Fruit fly (Drosophila melanogaster) S2 (cell line): Measurements from ENCODE around the gene CG6678.

Experiments used
- CG8478 ChIP-seq: fragments of >200 bp; optimal IDR thresholded peaks from 2 replicates; lab custom pipeline; 2018
- CTCF ChIP-seq, 2 experiments: fragments of >200 bp; optimal IDR thresholded peaks; 2 replicates each; lab custom pipeline; 2018

- TF ChIP-seq CTCF (optimal IDR thresholded peaks at IDR 0.05; lab: Kevin White, UChicago): no peak
- TF ChIP-seq CG8478 (lab: Kevin White, UChicago): no peak
These were observed 9.4 kb downstream of the CG6678 start for dm6 chr3R:21895961-21896875.
